Fruit fly (Drosophila melanogaster): Measurements from ENCODE around the gene cib.
A peak's percentile ranks its signal among the peaks of the same experiment; 100 is the strongest.

Gene cib

DNA sequence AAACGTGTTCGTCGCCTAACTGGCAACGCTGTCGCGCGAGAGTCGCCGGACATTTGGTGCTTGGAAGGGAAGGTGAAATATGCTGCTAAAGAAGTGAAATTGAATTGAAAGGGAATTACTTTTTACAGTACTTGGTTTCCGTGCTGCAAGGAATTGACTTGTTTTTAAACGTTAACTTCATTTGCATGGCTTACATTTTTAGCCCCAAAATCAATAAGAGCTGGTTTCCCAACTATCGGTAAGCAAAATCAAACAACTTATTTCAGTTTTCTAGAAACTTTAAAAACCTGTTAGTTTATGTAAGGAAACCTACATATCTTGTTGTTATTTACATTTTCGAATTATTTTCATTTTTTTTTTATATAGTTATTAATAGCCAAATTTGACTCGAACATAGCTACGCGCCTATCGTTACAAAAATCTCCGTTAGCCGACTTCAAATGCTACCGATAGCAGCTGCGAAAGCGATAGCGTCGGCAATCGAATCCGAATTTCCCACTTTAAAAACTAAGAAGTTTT is 7.8 kb downstream of the cib start, which contains the start of the genes dgt4 and Nsun2 (continued):
- TF ChIP-seq kni (GFP tag; optimal IDR thresholded peaks at IDR 0.05), result no peak
- TF ChIP-seq abd-A (tag; optimal IDR thresholded peaks at IDR 0.05), result no peak
- TF ChIP-seq fd3F (GFP tag; optimal IDR thresholded peaks at IDR 0.05), result no peak
- TF ChIP-seq gro (GFP tag; optimal IDR thresholded peaks at IDR 0.05), result no peak
- TF ChIP-seq Lim3 (GFP tag; IDR thresholded peaks at IDR 0.05), result no peak
- TF ChIP-seq cg (GFP tag; optimal IDR thresholded peaks at IDR 0.05), result no peak
- TF ChIP-seq CG4424 (GFP tag; optimal IDR thresholded peaks at IDR 0.05), result peak; percentile 25
- TF ChIP-seq CG11247 (GFP tag; IDR thresholded peaks at IDR 0.05), result no peak
- no peak for TF ChIP-seq unpg (GFP tag; optimal IDR thresholded peaks at IDR 0.05)
- no peak for TF ChIP-seq CG6272 (GFP tag; IDR thresholded peaks at IDR 0.05)
- TF ChIP-seq CG32772 (GFP tag; IDR thresholded peaks at IDR 0.05), result no peak
- peak; percentile 35; the same call in 1 of the 2 replicates for TF ChIP-seq sisA (GFP tag; IDR thresholded peaks at IDR 0.05)
- TF ChIP-seq CG6654 (GFP tag; optimal IDR thresholded peaks at IDR 0.05), result no peak
- no peak for TF ChIP-seq zen (tag; optimal IDR thresholded peaks at IDR 0.05)
- TF ChIP-seq Sox102F (GFP tag; optimal IDR thresholded peaks at IDR 0.05), result no peak
- TF ChIP-seq ttk (GFP tag; IDR thresholded peaks at IDR 0.05), result no peak
- no peak for TF ChIP-seq CG8924 (tag; optimal IDR thresholded peaks at IDR 0.05)
- TF ChIP-seq CG14014 (GFP tag; IDR thresholded peaks at IDR 0.05), result no peak
- TF ChIP-seq ATbp (GFP tag; optimal IDR thresholded peaks at IDR 0.05), result no peak
- TF ChIP-seq CG16813 (GFP tag; IDR thresholded peaks at IDR 0.05; ENCODE audit: partially characterized antibody), result peak; percentile 55; the same call in 1 of the 3 replicates
- TF ChIP-seq lilli (GFP tag; optimal IDR thresholded peaks at IDR 0.05), result peak; percentile 36
- TF ChIP-seq Doc3 (GFP tag; IDR thresholded peaks at IDR 0.05; ENCODE audit: partially characterized antibody), result 0 out of 3 replicates have a peak, but pooled peaks have one; percentile 28
- no peak for TF ChIP-seq CG31224 (GFP tag; IDR thresholded peaks at IDR 0.05)
- no peak for TF ChIP-seq Vsx1 (GFP tag; optimal IDR thresholded peaks at IDR 0.05)
- no peak for TF ChIP-seq Fer1 (GFP tag; optimal IDR thresholded peaks at IDR 0.05)
- TF ChIP-seq Adf1 (GFP tag; IDR thresholded peaks at IDR 0.05), result no peak
- no peak for TF ChIP-seq CG12071 (GFP tag; optimal IDR thresholded peaks at IDR 0.05)
- no peak for TF ChIP-seq dysf (GFP tag; IDR thresholded peaks at IDR 0.05)
- TF ChIP-seq CTCF (GFP tag; optimal IDR thresholded peaks at IDR 0.05), result no peak
- TF ChIP-seq CG6765 (GFP tag; optimal IDR thresholded peaks at IDR 0.05), result no peak
- no peak for TF ChIP-seq ro (GFP tag; IDR thresholded peaks at IDR 0.05)
- TF ChIP-seq Jarid2 (GFP tag; optimal IDR thresholded peaks at IDR 0.05), result no peak
- peak; percentile 5 for TF ChIP-seq NfI (GFP tag; optimal IDR thresholded peaks at IDR 0.05)
- TF ChIP-seq CG17612 (GFP tag; IDR thresholded peaks at IDR 0.05), result no peak
- TF ChIP-seq CG7928 (GFP tag; optimal IDR thresholded peaks at IDR 0.05), result no peak
- 0 out of 2 replicates have a peak, but pooled peaks have one; percentile 15 for TF ChIP-seq hbn (GFP tag; IDR thresholded peaks at IDR 0.05; ENCODE audit: partially characterized antibody)
- TF ChIP-seq PHDP (tag; optimal IDR thresholded peaks at IDR 0.05), result no peak
- peak; percentile 63; the same call in 2 of the 3 replicates for TF ChIP-seq knrl (GFP tag; IDR thresholded peaks at IDR 0.05; ENCODE audit: partially characterized antibody)
- TF ChIP-seq pnt (GFP tag; optimal IDR thresholded peaks at IDR 0.05), result no peak
- no peak for TF ChIP-seq chif (GFP tag; optimal IDR thresholded peaks at IDR 0.05)
- TF ChIP-seq HLH4C (GFP tag; IDR thresholded peaks at IDR 0.05; ENCODE audit: partially characterized antibody), result 0 out of 3 replicates have a peak, but pooled peaks have one; percentile 46
- no peak for TF ChIP-seq nom (GFP tag; optimal IDR thresholded peaks at IDR 0.05)
- TF ChIP-seq Dip3 (GFP tag; optimal IDR thresholded peaks at IDR 0.05), result no peak
- TF ChIP-seq az2 (GFP tag; optimal IDR thresholded peaks at IDR 0.05), result no peak
- no peak for TF ChIP-seq CG5180 (GFP tag; optimal IDR thresholded peaks at IDR 0.05)
- peak; percentile 49 for TF ChIP-seq row (GFP tag; IDR thresholded peaks at IDR 0.05)
- no peak for TF ChIP-seq tx (GFP tag; optimal IDR thresholded peaks at IDR 0.05)
- TF ChIP-seq CG17361 (GFP tag; IDR thresholded peaks at IDR 0.05), result no peak; the same call in 2 of the 3 replicates
- no peak for TF ChIP-seq Ravus (GFP tag; IDR thresholded peaks at IDR 0.05)
- TF ChIP-seq gsb (GFP tag; IDR thresholded peaks at IDR 0.05), result no peak
- TF ChIP-seq CG10979 (tag; optimal IDR thresholded peaks at IDR 0.05), result no peak
